Fruit fly (Drosophila melanogaster) whole organism, embryonic: ENCODE data around the gene CG14036.

ENCODE experiments used
- Abd-B ChIP-seq: fragments of 200-800 bp; sonication (Bioruptor generic); optimal IDR thresholded peaks from 2 replicates; lab custom pipeline; 2018; ENCODE audit warnings: missing biosample characterization, mild to moderate bottlenecking, missing genetic modification characterization, moderate library complexity
- CG10979 ChIP-seq: fragments of 200-800 bp; sonication (Bioruptor generic); optimal IDR thresholded peaks from 2 replicates; lab custom pipeline; 2018; ENCODE audit warnings: missing biosample characterization, mild to moderate bottlenecking, missing genetic modification characterization, moderate library complexity
- CG12236 ChIP-seq: fragments of 200-800 bp; sonication (Bioruptor generic); optimal IDR thresholded peaks from 2 replicates; lab custom pipeline; 2016; ENCODE audit warnings: missing biosample characterization, missing genetic modification characterization
- CG1233 ChIP-seq: fragments of 200-800 bp; sonication (Bioruptor generic); optimal IDR thresholded peaks from 4 replicates; lab custom pipeline; 2018; ENCODE audit warnings: missing biosample characterization, mild to moderate bottlenecking, missing genetic modification characterization
- CG13424 ChIP-seq: fragments of 200-800 bp; sonication (Bioruptor generic); optimal IDR thresholded peaks from 2 replicates; lab custom pipeline; 2019; ENCODE audit warnings: missing biosample characterization, mild to moderate bottlenecking, missing genetic modification characterization, moderate library complexity
- CG15479 ChIP-seq: fragments of 200-800 bp; sonication (Bioruptor generic); optimal IDR thresholded peaks from 3 replicates; lab custom pipeline; 2019; ENCODE audit warnings: missing biosample characterization, mild to moderate bottlenecking, missing genetic modification characterization, moderate library complexity
- CG1647 ChIP-seq: fragments of 200-800 bp; sonication (Bioruptor generic); optimal IDR thresholded peaks from 3 replicates; lab custom pipeline; 2016; ENCODE audit warnings: missing biosample characterization, missing genetic modification characterization
- CG30020 ChIP-seq: fragments of 200-800 bp; optimal IDR thresholded peaks from 2 replicates; lab custom pipeline; 2019; ENCODE audit warnings: missing biosample characterization, mild to moderate bottlenecking, missing genetic modification characterization, moderate library complexity
- CG30431 ChIP-seq: fragments of 200-800 bp; sonication (Bioruptor generic); optimal IDR thresholded peaks from 2 replicates; lab custom pipeline; 2017; ENCODE audit warnings: missing biosample characterization, missing genetic modification characterization
- CG3065 ChIP-seq: fragments of 200-800 bp; sonication (Bioruptor generic); optimal IDR thresholded peaks from 2 replicates; lab custom pipeline; 2016; ENCODE audit warnings: missing biosample characterization, missing genetic modification characterization
- CG33213 ChIP-seq: fragments of 200-800 bp; sonication (Bioruptor generic); optimal IDR thresholded peaks from 3 replicates; lab custom pipeline; 2016; ENCODE audit warnings: missing biosample characterization, missing genetic modification characterization
- CG4404 ChIP-seq: fragments of 200-800 bp; sonication (Bioruptor generic); IDR thresholded peaks from 2 replicates; pipeline ENCODE4 v1.3.6; 2022; ENCODE audit warnings: missing biosample characterization, missing genetic modification characterization
- CG5180 ChIP-seq: fragments of 200-800 bp; sonication (Bioruptor generic); optimal IDR thresholded peaks from 3 replicates; lab custom pipeline; 2017; ENCODE audit warnings: missing biosample characterization, missing genetic modification characterization, mild to moderate bottlenecking, moderate library complexity, missing genetic modification reagents
- CG6654 ChIP-seq: fragments of 200-800 bp; sonication (Bioruptor generic); optimal IDR thresholded peaks from 2 replicates; lab custom pipeline; 2017; ENCODE audit warnings: missing biosample characterization, mild to moderate bottlenecking, missing genetic modification characterization
- CG7928 ChIP-seq: fragments of 200-800 bp; sonication (Bioruptor generic); optimal IDR thresholded peaks from 2 replicates; lab custom pipeline; 2017; ENCODE audit warnings: missing biosample characterization, mild to moderate bottlenecking, missing genetic modification characterization
- D ChIP-seq, 2 experiments: fragments of 200-800 bp in 1 of 2; fragments of >200 bp in 1 of 2; sonication (Bioruptor generic) in 1 of 2; optimal IDR thresholded peaks; 2 replicates in 1 of 2; 3 replicates in 1 of 2; lab custom pipeline; 2017; ENCODE audit warnings: mild to moderate bottlenecking in 1 of 2, missing biosample characterization in 1 of 2, missing genetic modification characterization in 1 of 2, missing genetic modification reagents in 1 of 2
- Deaf1 ChIP-seq: fragments of 200-800 bp; optimal IDR thresholded peaks from 3 replicates; lab custom pipeline; 2019; ENCODE audit warnings: missing biosample characterization, mild to moderate bottlenecking, missing genetic modification characterization, moderate library complexity
- E2f2 ChIP-seq: fragments of 200-800 bp; sonication (Bioruptor generic); IDR thresholded peaks from 2 replicates; pipeline ENCODE4 v1.3.6; 2022; ENCODE audit warnings: missing biosample characterization, missing genetic modification characterization
- Ets65A ChIP-seq: fragments of 200-800 bp; sonication (Bioruptor generic); peaks from one replicate; lab custom pipeline; 2016; ENCODE audit warnings: missing biosample characterization, missing genetic modification characterization
- Fer1 ChIP-seq: fragments of 200-800 bp; sonication (Bioruptor generic); optimal IDR thresholded peaks from 2 replicates; lab custom pipeline; 2017; ENCODE audit warnings: missing biosample characterization, mild to moderate bottlenecking, missing genetic modification characterization
- H2.0 ChIP-seq: fragments of 200-800 bp; sonication (Bioruptor generic); IDR thresholded peaks from 2 replicates; pipeline ENCODE4 v1.3.6; 2022; ENCODE audit warnings: missing biosample characterization, missing genetic modification characterization
- HLHmδ ChIP-seq: fragments of 200-800 bp; sonication (Bioruptor generic); optimal IDR thresholded peaks from 2 replicates; lab custom pipeline; 2018; ENCODE audit warnings: missing biosample characterization, mild to moderate bottlenecking, missing genetic modification characterization, moderate library complexity
- Hsf ChIP-seq: fragments of 200-800 bp; sonication (Bioruptor generic); optimal IDR thresholded peaks from 3 replicates; lab custom pipeline; 2016; ENCODE audit warnings: missing biosample characterization, missing genetic modification characterization
- Lhr ChIP-seq: fragments of 200-800 bp; sonication (Bioruptor generic); optimal IDR thresholded peaks from 3 replicates; lab custom pipeline; 2017; ENCODE audit warnings: mild to moderate bottlenecking, missing biosample characterization, missing genetic modification reagents, missing genetic modification characterization
- MTF-1 ChIP-seq: fragments of 200-800 bp; sonication (Bioruptor generic); optimal IDR thresholded peaks from 2 replicates; lab custom pipeline; 2018; ENCODE audit warnings: missing biosample characterization, mild to moderate bottlenecking, missing genetic modification characterization, borderline replicate concordance
- Mad ChIP-seq: fragments of 200-800 bp; sonication (Bioruptor generic); optimal IDR thresholded peaks from 2 replicates; lab custom pipeline; 2016; ENCODE audit warnings: missing biosample characterization, missing genetic modification characterization
- Opbp ChIP-seq: fragments of 200-800 bp; sonication (Bioruptor generic); IDR thresholded peaks from 3 replicates; pipeline ENCODE4 v1.3.6; 2022; ENCODE audit warnings: missing biosample characterization, missing genetic modification characterization; ENCODE audit not compliant: partially characterized antibody
- Sox102F ChIP-seq: fragments of 200-800 bp; sonication (Bioruptor generic); optimal IDR thresholded peaks from 2 replicates; lab custom pipeline; 2018; ENCODE audit warnings: missing biosample characterization, mild to moderate bottlenecking, missing genetic modification characterization, moderate library complexity
- br ChIP-seq: fragments of >200 bp; optimal IDR thresholded peaks from 2 replicates; lab custom pipeline; 2017
- cas ChIP-seq: fragments of 200-800 bp; sonication (Bioruptor generic); IDR thresholded peaks from 2 replicates; pipeline ENCODE4 v1.3.6; 2022; ENCODE audit warnings: missing biosample characterization, missing genetic modification characterization
- dimm ChIP-seq: fragments of 200-800 bp; sonication (Bioruptor generic); IDR thresholded peaks from 2 replicates; pipeline ENCODE4 v1.3.6; 2022; ENCODE audit warnings: missing biosample characterization, missing genetic modification characterization
- dmrt99B ChIP-seq: fragments of 200-800 bp; sonication (Bioruptor generic); optimal IDR thresholded peaks from 2 replicates; lab custom pipeline; 2018; ENCODE audit warnings: missing biosample characterization, mild to moderate bottlenecking, missing genetic modification characterization, moderate library complexity
- ems ChIP-seq: fragments of 200-800 bp; sonication (Bioruptor generic); optimal IDR thresholded peaks from 3 replicates; lab custom pipeline; 2016; ENCODE audit warnings: missing biosample characterization, missing genetic modification characterization
- gro ChIP-seq: fragments of 200-800 bp; sonication (Bioruptor generic); optimal IDR thresholded peaks from 2 replicates; lab custom pipeline; 2016; ENCODE audit warnings: missing biosample characterization, missing genetic modification characterization
- ind ChIP-seq: fragments of 200-800 bp; sonication (Bioruptor generic); optimal IDR thresholded peaks from 3 replicates; lab custom pipeline; 2016; ENCODE audit warnings: missing biosample characterization, missing genetic modification characterization
- knrl ChIP-seq: fragments of 200-800 bp; sonication (Bioruptor generic); IDR thresholded peaks from 3 replicates; pipeline ENCODE4 v1.3.6; 2022; ENCODE audit warnings: missing biosample characterization, missing genetic modification characterization; ENCODE audit not compliant: partially characterized antibody
- lab ChIP-seq: fragments of 200-800 bp; sonication (Bioruptor generic); optimal IDR thresholded peaks from 3 replicates; lab custom pipeline; 2017; ENCODE audit warnings: missing biosample characterization, missing genetic modification characterization, mild to moderate bottlenecking, moderate library complexity, missing genetic modification reagents
- otp ChIP-seq: fragments of 200-800 bp; sonication (Bioruptor generic); IDR thresholded peaks from 3 replicates; pipeline ENCODE4, ENCODE4 v1.3.6; 2022; ENCODE audit warnings: missing biosample characterization, missing genetic modification characterization
- prd ChIP-seq, 3 experiments: fragments of >200 bp in 2 of 3; fragments of 200-800 bp in 1 of 3; sonication (Bioruptor generic) in 1 of 3; optimal IDR thresholded peaks in 2 of 3; IDR thresholded peaks in 1 of 3; 2 replicates in 2 of 3; 3 replicates in 1 of 3; pipeline versions ENCODE4 v1.3.6 to Lab custom; 2017 to 2022; ENCODE audit warnings: missing biosample characterization in 1 of 3, missing genetic modification characterization in 1 of 3
- psq ChIP-seq: fragments of 200-800 bp; sonication (Bioruptor generic); optimal IDR thresholded peaks from 2 replicates; lab custom pipeline; 2017; ENCODE audit warnings: missing biosample characterization, missing genetic modification characterization
- sc ChIP-seq, 3 experiments: fragments of >200 bp in 2 of 3; fragments of 200-800 bp in 1 of 3; sonication (Bioruptor generic) in 1 of 3; optimal IDR thresholded peaks; 2 replicates in 2 of 3; 3 replicates in 1 of 3; lab custom pipeline; 2017; ENCODE audit warnings: mild to moderate bottlenecking in 1 of 3, missing biosample characterization in 1 of 3, missing genetic modification characterization in 1 of 3, missing genetic modification reagents in 1 of 3
- schlank ChIP-seq: fragments of 200-800 bp; sonication (Bioruptor generic); optimal IDR thresholded peaks from 2 replicates; lab custom pipeline; 2018; ENCODE audit warnings: missing biosample characterization, mild to moderate bottlenecking, missing genetic modification characterization
- sim ChIP-seq: fragments of 200-800 bp; sonication (Bioruptor generic); IDR thresholded peaks from 2 replicates; pipeline ENCODE4 v1.3.6; 2022; ENCODE audit warnings: missing biosample characterization, missing genetic modification characterization
- sob ChIP-seq: fragments of 200-800 bp; sonication (Bioruptor generic); IDR thresholded peaks from 2 replicates; pipeline ENCODE4 v1.3.6; 2022; ENCODE audit warnings: missing biosample characterization, missing genetic modification characterization
- ssp ChIP-seq: fragments of 200-800 bp; sonication (Bioruptor generic); IDR thresholded peaks from 2 replicates; pipeline ENCODE4 v1.3.6; 2022; ENCODE audit warnings: missing biosample characterization, missing genetic modification characterization
- unpg ChIP-seq: fragments of 200-800 bp; sonication (Bioruptor generic); optimal IDR thresholded peaks from 3 replicates; lab custom pipeline; 2018; ENCODE audit warnings: missing biosample characterization, mild to moderate bottlenecking, missing genetic modification characterization, moderate library complexity
- vvl ChIP-seq: fragments of 200-800 bp; sonication (Bioruptor generic); IDR thresholded peaks from 2 replicates; pipeline ENCODE4 v1.3.6; 2022; ENCODE audit warnings: missing biosample characterization, missing genetic modification characterization

The CG14036 gene

DNA sequence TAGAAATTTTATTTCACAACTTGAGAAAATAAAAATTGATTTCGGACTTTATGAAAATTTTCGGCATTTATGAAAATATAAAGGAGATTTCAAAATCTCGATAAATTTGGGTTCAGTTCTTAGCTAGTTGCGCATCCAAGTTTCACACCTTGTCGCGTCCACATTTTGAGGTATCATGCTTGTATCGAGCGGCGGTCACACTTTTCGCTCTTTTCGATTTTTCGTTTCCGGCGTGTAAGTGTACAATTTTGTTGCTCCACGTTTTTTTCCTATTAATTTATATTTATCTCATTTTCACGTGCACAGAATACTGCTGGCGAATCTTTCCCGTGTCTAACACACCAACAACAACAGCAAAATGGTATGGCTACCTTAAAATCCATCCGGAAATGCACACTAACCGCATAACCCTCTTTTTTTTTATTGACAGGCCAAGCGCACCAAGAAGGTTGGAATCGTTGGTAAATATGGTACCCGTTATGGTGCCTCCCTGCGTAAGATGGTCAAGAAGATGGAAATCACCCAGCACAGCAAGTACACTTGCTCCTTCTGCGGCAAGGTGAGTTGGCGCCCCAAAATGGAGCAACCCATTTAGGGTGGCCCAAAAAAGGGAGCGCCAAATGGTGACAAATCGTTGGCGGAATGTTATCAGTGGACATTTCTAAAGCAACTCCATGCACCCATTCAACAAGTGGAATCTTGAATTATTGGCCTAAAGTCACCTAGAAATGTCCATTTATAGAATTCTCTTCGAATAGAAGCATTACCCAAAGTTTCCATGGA is 16.2 kb upstream of the CG14036 start, which contains the start of gene RpL37A (continued):
- TF ChIP-seq cas (GFP tag; lab: Robert Waterston, UW) (peak; percentile 57; the same call in 1 of the 2 replicates), prd (optimal IDR thresholded peaks at IDR 0.05; lab: Kevin White, UChicago) (no peak), prd (GFP tag; IDR thresholded peaks at IDR 0.05; lab: Robert Waterston, UW) (no peak; the same call in 2 of the 3 replicates), sim (GFP tag; lab: Robert Waterston, UW) (peak; percentile 55), CG4404 (GFP tag; lab: Robert Waterston, UW) (no peak), CG1233 (GFP tag; lab: Kevin White, UChicago) (peak; percentile 78), E2f2 (peak; percentile 78), CG15479 (GFP tag; lab: Kevin White, UChicago) (no peak), Mad (GFP tag; lab: Kevin White, UChicago) (peak; percentile 91), CG30431 (GFP tag; lab: Kevin White, UChicago) (peak; percentile 63), CG1647 (GFP tag; lab: Kevin White, UChicago) (peak; percentile 71), MTF-1 (GFP tag; lab: Kevin White, UChicago) (peak; percentile 94), Hsf (GFP tag; lab: Kevin White, UChicago) (peak; percentile 85), br (lab: Kevin White, UChicago) (no peak), CG10979 (tag; lab: Kevin White, UChicago) (peak; percentile 69), CG33213 (peak; percentile 96), ems (peak; percentile 85), Lhr (peak; percentile 92), H2.0 (GFP tag; lab: Robert Waterston, UW) (peak; percentile 58; the same call in 1 of the 2 replicates), CG12236 (GFP tag; lab: Kevin White, UChicago) (peak; percentile 43), dimm (GFP tag; lab: Robert Waterston, UW) (no peak), Ets65A (GFP tag; lab: Kevin White, UChicago) (peak; percentile 98), dmrt99B (peak; percentile 63), ind (GFP tag; lab: Kevin White, UChicago) (peak; percentile 41), CG3065 (no peak), otp (GFP tag; lab: Robert Waterston, UW) (peak; percentile 86), CG7928 (GFP tag; lab: Kevin White, UChicago) (peak; percentile 64), sob (peak; percentile 85), lab (GFP tag; lab: Kevin White, UChicago) (peak; percentile 94), CG5180 (peak; percentile 71), Sox102F (GFP tag; lab: Kevin White, UChicago) (no peak), knrl (GFP tag; lab: Robert Waterston, UW) (peak; percentile 24; the same call in 1 of the 3 replicates), sc (optimal IDR thresholded peaks at IDR 0.05; lab: Kevin White, UChicago) (no peak), sc (GFP tag; optimal IDR thresholded peaks at IDR 0.05; lab: Kevin White, UChicago) (peak; percentile 50), Opbp (GFP tag; lab: Robert Waterston, UW) (peak; percentile 48; the same call in 1 of the 3 replicates), psq (GFP tag; lab: Kevin White, UChicago) (peak; percentile 30), CG6654 (peak; percentile 45), gro (peak; percentile 88), ssp (GFP tag; lab: Robert Waterston, UW) (peak; percentile 7; the same call in 1 of the 2 replicates), D (optimal IDR thresholded peaks at IDR 0.05; lab: Kevin White, UChicago) (no peak), D (GFP tag; optimal IDR thresholded peaks at IDR 0.05; lab: Kevin White, UChicago) (peak; percentile 78), Abd-B (no peak), CG30020 (tag; lab: Kevin White, UChicago) (peak; percentile 53), schlank (tag; lab: Kevin White, UChicago) (peak; percentile 82), HLHmδ (GFP tag; lab: Kevin White, UChicago) (peak; percentile 88), Fer1 (peak; percentile 92), CG13424 (tag; lab: Kevin White, UChicago) (peak; percentile 28), unpg (peak; percentile 75), vvl (GFP tag; lab: Robert Waterston, UW) (peak; percentile 90), Deaf1 (tag; lab: Kevin White, UChicago) (no peak)
